Worm (Caenorhabditis elegans) whole organism, L3 larva: ENCODE data around the gene lin-15B.

Source experiments
- aly-2 ChIP-seq: fragments of 150-350 bp; optimal IDR thresholded peaks from 2 replicates; lab custom pipeline; 2014; ENCODE audit warnings: missing biosample characterization, missing genetic modification characterization
- ama-1 ChIP-seq: fragments of 150-350 bp; optimal IDR thresholded peaks from 2 replicates; lab custom pipeline; 2018
- ceh-28 ChIP-seq: fragments of 150-350 bp; optimal IDR thresholded peaks from 2 replicates; lab custom pipeline; 2014; ENCODE audit warnings: missing biosample characterization, missing genetic modification reagents, missing genetic modification characterization
- ceh-82 ChIP-seq: fragments of 150-350 bp; optimal IDR thresholded peaks from 2 replicates; lab custom pipeline; 2014; ENCODE audit warnings: missing biosample characterization, missing genetic modification characterization
- ceh-9 ChIP-seq: sonication (generic microtip); optimal IDR thresholded peaks from 2 replicates; lab custom pipeline; 2018; ENCODE audit warnings: missing biosample characterization, missing genetic modification characterization
- egl-27 ChIP-seq: sonication (generic microtip); optimal IDR thresholded peaks from 4 replicates; lab custom pipeline; 2017; ENCODE audit warnings: missing biosample characterization, missing genetic modification reagents, missing genetic modification characterization
- egl-5 ChIP-seq: fragments of 150-350 bp; optimal IDR thresholded peaks from 2 replicates; lab custom pipeline; 2017; ENCODE audit warnings: missing biosample characterization, missing genetic modification reagents, missing genetic modification characterization, inconsistent platforms
- elt-2 ChIP-seq: sonication (generic microtip); optimal IDR thresholded peaks from 2 replicates; lab custom pipeline; 2016; ENCODE audit warnings: missing genetic modification reagents, mild to moderate bottlenecking, missing genetic modification characterization, missing compliant biosample characterization
- elt-3 ChIP-seq, 3 experiments: fragments of 150-350 bp in 1 of 3; sonication (generic microtip) in 2 of 3; optimal IDR thresholded peaks; 2 replicates in 2 of 3; 4 replicates in 1 of 3; lab custom pipeline; 2014 to 2017; ENCODE audit warnings: missing biosample characterization in 3 of 3, missing genetic modification characterization in 3 of 3
- fos-1 ChIP-seq: fragments of 150-350 bp; optimal IDR thresholded peaks from 2 replicates; lab custom pipeline; 2014; ENCODE audit warnings: missing biosample characterization, missing genetic modification characterization
- hmg-11 ChIP-seq: sonication (generic microtip); optimal IDR thresholded peaks from 2 replicates; lab custom pipeline; 2016; ENCODE audit warnings: missing genetic modification characterization, missing compliant biosample characterization
- jun-1 ChIP-seq: fragments of 150-350 bp; optimal IDR thresholded peaks from 2 replicates; lab custom pipeline; 2014; ENCODE audit warnings: missing biosample characterization, missing genetic modification reagents, missing genetic modification characterization
- lin-15B ChIP-seq: fragments of 150-350 bp; optimal IDR thresholded peaks from 2 replicates; lab custom pipeline; 2014; ENCODE audit warnings: missing biosample characterization, missing genetic modification characterization
- lsy-12 ChIP-seq: sonication (generic microtip); optimal IDR thresholded peaks from 2 replicates; lab custom pipeline; 2016; ENCODE audit warnings: mild to moderate bottlenecking, missing genetic modification characterization, missing compliant biosample characterization
- nfya-1 ChIP-seq: sonication (generic microtip); optimal IDR thresholded peaks from 2 replicates; lab custom pipeline; 2017; ENCODE audit warnings: missing genetic modification characterization, mild to moderate bottlenecking, missing compliant biosample characterization, antibody characterized with exemption, moderate library complexity; ENCODE audit not compliant: insufficient read depth
- nhr-11 ChIP-seq: fragments of 150-350 bp; optimal IDR thresholded peaks from 2 replicates; lab custom pipeline; 2014; ENCODE audit warnings: missing biosample characterization, missing genetic modification characterization
- nhr-12 ChIP-seq: fragments of 150-350 bp; optimal IDR thresholded peaks from 2 replicates; lab custom pipeline; 2014; ENCODE audit warnings: missing biosample characterization, missing genetic modification characterization
- nhr-23 ChIP-seq: fragments of 150-350 bp; optimal IDR thresholded peaks from 2 replicates; lab custom pipeline; 2014; ENCODE audit warnings: missing biosample characterization, missing genetic modification reagents, missing genetic modification characterization
- nhr-237 ChIP-seq: fragments of 150-350 bp; optimal IDR thresholded peaks from 2 replicates; lab custom pipeline; 2014; ENCODE audit warnings: missing biosample characterization, missing genetic modification characterization
- nhr-28 ChIP-seq: fragments of 150-350 bp; optimal IDR thresholded peaks from 2 replicates; lab custom pipeline; 2014; ENCODE audit warnings: missing biosample characterization, missing genetic modification characterization
- nhr-43 ChIP-seq: sonication (generic microtip); optimal IDR thresholded peaks from 2 replicates; lab custom pipeline; 2016; ENCODE audit warnings: mild to moderate bottlenecking, missing genetic modification characterization, missing compliant biosample characterization; ENCODE audit not compliant: poor library complexity, severe bottlenecking
- nhr-67 ChIP-seq: fragments of 150-350 bp; optimal IDR thresholded peaks from 2 replicates; lab custom pipeline; 2014; ENCODE audit warnings: missing biosample characterization, missing genetic modification characterization
- nhr-76 ChIP-seq: fragments of 150-350 bp; sonication (generic microtip); optimal IDR thresholded peaks from 5 replicates; lab custom pipeline; 2014; ENCODE audit warnings: missing biosample characterization, missing genetic modification characterization
- nhr-77 ChIP-seq: fragments of 150-350 bp; optimal IDR thresholded peaks from 2 replicates; lab custom pipeline; 2014; ENCODE audit warnings: missing biosample characterization, missing genetic modification characterization
- pha-4 ChIP-seq: fragments of 150-350 bp; optimal IDR thresholded peaks from 2 replicates; lab custom pipeline; 2014; ENCODE audit warnings: missing biosample characterization, missing genetic modification reagents, missing genetic modification characterization
- pqm-1 ChIP-seq: fragments of 150-350 bp; optimal IDR thresholded peaks from 2 replicates; lab custom pipeline; 2017; ENCODE audit warnings: missing biosample characterization, missing genetic modification characterization, inconsistent platforms
- skn-1 ChIP-seq: fragments of 150-350 bp; optimal IDR thresholded peaks from 2 replicates; lab custom pipeline; 2014; ENCODE audit warnings: missing biosample characterization, missing genetic modification characterization
- tbx-2 ChIP-seq: sonication (generic microtip); optimal IDR thresholded peaks from 2 replicates; lab custom pipeline; 2016; ENCODE audit warnings: mild to moderate bottlenecking, missing genetic modification characterization, missing compliant biosample characterization
- unc-39 ChIP-seq: sonication (generic microtip); optimal IDR thresholded peaks from 4 replicates; lab custom pipeline; 2017; ENCODE audit warnings: missing biosample characterization, missing genetic modification characterization
- unc-62 ChIP-seq: fragments of 150-350 bp; sonication (generic microtip); optimal IDR thresholded peaks from 4 replicates; lab custom pipeline; 2014; ENCODE audit warnings: missing biosample characterization, missing genetic modification reagents, missing genetic modification characterization
- zag-1 ChIP-seq: fragments of 150-350 bp; optimal IDR thresholded peaks from 2 replicates; lab custom pipeline; 2014; ENCODE audit warnings: missing biosample characterization, missing genetic modification characterization
- ztf-11 ChIP-seq: fragments of 150-350 bp; optimal IDR thresholded peaks from 2 replicates; lab custom pipeline; 2014; ENCODE audit warnings: missing biosample characterization, missing genetic modification characterization
- ztf-4 ChIP-seq: fragments of 150-350 bp; optimal IDR thresholded peaks from 2 replicates; lab custom pipeline; 2014; ENCODE audit warnings: missing biosample characterization, missing genetic modification characterization

lin-15B gene

ce11 chrX:15725566-15726173, at the start of gene lin-15B:
TSS of gene lin-15B (plus strand) at chrX:15726123.
- peak; percentile 74 for TF ChIP-seq lin-15B (tag; lab: Kevin White, UChicago)
- TF ChIP-seq elt-3 (tag; optimal IDR thresholded peaks at IDR 0.05; lab: Kevin White, UChicago): no peak
- no peak for TF ChIP-seq nfya-1 (tag; lab: Kevin White, UChicago)

DNA sequence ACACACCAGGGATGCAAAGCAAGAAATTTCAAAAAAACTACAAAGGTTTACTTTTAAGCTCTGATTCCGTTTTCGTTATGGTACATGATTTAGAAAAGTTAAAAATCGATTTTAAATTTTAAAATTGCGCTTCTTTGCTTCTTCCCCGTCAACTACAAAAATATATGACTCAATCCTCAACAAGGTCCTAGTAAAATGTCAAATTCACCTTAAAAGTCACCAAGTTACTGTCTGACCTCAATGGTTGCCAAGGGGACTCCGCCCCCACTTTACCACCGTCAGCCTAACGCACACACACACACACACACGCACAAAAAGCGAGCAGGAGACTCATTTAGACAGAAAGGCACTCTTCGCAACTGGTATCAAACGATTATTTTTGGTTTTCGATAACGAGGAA, 44.5 kb upstream of the lin-15B start, which contains the start of gene gpn-1:
Gene gpn-1 (plus strand): TSS at position 301 of the 400 bp plus-strand sequence.
- TF ChIP-seq skn-1 (tag; lab: Kevin White, UChicago) (no peak), ztf-11 (no peak), pqm-1 (no peak), ztf-4 (tag; lab: Kevin White, UChicago) (no peak), nhr-43 (no peak), elt-3 (tag; optimal IDR thresholded peaks at IDR 0.05; lab: Kevin White, UChicago) (no peak), unc-39 (tag; lab: Kevin White, UChicago) (no peak), ceh-82 (tag; lab: Kevin White, UChicago) (no peak), egl-27 (no peak), nhr-12 (tag; lab: Kevin White, UChicago) (no peak), nhr-28 (tag; lab: Kevin White, UChicago) (no peak), zag-1 (tag; lab: Kevin White, UChicago) (no peak), hmg-11 (tag; lab: Kevin White, UChicago) (no peak), nhr-67 (tag; lab: Kevin White, UChicago) (no peak), elt-2 (tag; lab: Kevin White, UChicago) (no peak), ceh-9 (tag; lab: Kevin White, UChicago) (no peak), lin-15B (tag; lab: Kevin White, UChicago) (no peak), nhr-11 (tag; lab: Kevin White, UChicago) (no peak)

ce11 chrX:15689244-15689643, 36.7 kb upstream of the lin-15B start, which contains the start of gene C03H12.1:
TSS of gene C03H12.1 (plus strand) at chrX:15689449.
- TF ChIP-seq pha-4: peak; percentile 21
- no peak for TF ChIP-seq nhr-11 (tag; lab: Kevin White, UChicago)
- no peak for TF ChIP-seq egl-5 (tag; lab: Kevin White, UChicago)
- no peak for TF ChIP-seq jun-1 (tag; lab: Kevin White, UChicago)
- TF ChIP-seq nhr-77 (tag; lab: Kevin White, UChicago): no peak
- TF ChIP-seq lsy-12: no peak
- no peak for TF ChIP-seq nhr-43
- no peak for TF ChIP-seq unc-39 (tag; lab: Kevin White, UChicago)
- TF ChIP-seq tbx-2 (tag; lab: Kevin White, UChicago): no peak
- no peak for TF ChIP-seq nhr-76 (tag; lab: Kevin White, UChicago)
- peak; percentile 61 for TF ChIP-seq elt-2 (tag; lab: Kevin White, UChicago)
- TF ChIP-seq pqm-1: peak; percentile 61
- TF ChIP-seq fos-1 (tag; lab: Kevin White, UChicago): no peak
- peak; percentile 1 for TF ChIP-seq hmg-11 (tag; lab: Kevin White, UChicago)
- TF ChIP-seq ztf-11: no peak
- TF ChIP-seq aly-2: no peak
- no peak for TF ChIP-seq nhr-237 (tag; lab: Kevin White, UChicago)
- no peak for TF ChIP-seq nhr-28 (tag; lab: Kevin White, UChicago)

DNA sequence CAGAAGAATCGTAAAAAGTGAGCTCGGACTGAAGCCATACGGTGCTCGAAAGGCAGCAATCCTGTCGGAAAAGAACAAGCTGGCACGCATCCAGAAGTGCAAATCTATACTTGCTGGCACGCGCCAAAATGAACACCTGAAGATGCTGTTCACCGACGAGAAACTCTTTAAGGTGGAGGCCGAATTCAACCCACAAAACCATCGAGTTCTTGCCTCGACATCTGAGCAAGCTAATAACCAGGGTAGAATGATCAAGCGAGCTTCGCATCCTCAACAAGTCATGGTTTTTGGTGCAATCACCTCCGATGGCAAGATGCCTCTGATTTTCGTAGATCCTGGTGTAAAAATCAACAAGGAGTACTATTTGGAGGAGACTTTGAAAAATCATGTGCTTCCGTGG, 32.5 kb upstream of the lin-15B start:
- TF ChIP-seq nhr-23 (tag; lab: Kevin White, UChicago) (no peak), unc-62 (GFP tag; lab: Kevin White, UChicago) (no peak), nhr-67 (tag; lab: Kevin White, UChicago) (no peak), ama-1 (lab: Kevin White, UChicago) (no peak)

- TF ChIP-seq ceh-28 (tag; lab: Kevin White, UChicago) (no peak), pha-4 (peak; percentile 39)
Observed at ce11 chrX:15696400-15696799, 29.5 kb upstream of the lin-15B start, which contains the start of gene ZK662.2. TSS of gene ZK662.2 (plus strand) at chrX:15696700.
